Worm (Caenorhabditis elegans) whole organism, early embryonic: ENCODE data around the gene cct-3.

Experiments used
- B0310.2 ChIP-seq: sonication (generic microtip); optimal IDR thresholded peaks from 2 replicates; lab custom pipeline; 2016; ENCODE audit warnings: mild to moderate bottlenecking, missing genetic modification characterization, missing compliant biosample characterization
- F13C5.2 ChIP-seq: sonication (generic microtip); optimal IDR thresholded peaks from 2 replicates; lab custom pipeline; 2017; ENCODE audit warnings: mild to moderate bottlenecking, missing genetic modification characterization, inconsistent platforms, missing compliant biosample characterization
- aly-1 ChIP-seq: sonication (generic microtip); optimal IDR thresholded peaks from 2 replicates; lab custom pipeline; 2016; ENCODE audit warnings: missing genetic modification characterization, missing compliant biosample characterization
- ama-1 ChIP-seq: fragments of 150-350 bp; optimal IDR thresholded peaks from 2 replicates; lab custom pipeline; 2014
- ceh-13 ChIP-seq: fragments of 200-800 bp; sonication (Bioruptor generic); optimal IDR thresholded peaks from 2 replicates; lab custom pipeline; 2018; ENCODE audit warnings: mild to moderate bottlenecking, missing genetic modification characterization, missing compliant biosample characterization
- ceh-36 ChIP-seq: sonication (generic microtip); optimal IDR thresholded peaks from 2 replicates; lab custom pipeline; 2016; ENCODE audit warnings: missing genetic modification characterization, inconsistent platforms, missing compliant biosample characterization
- ets-7 ChIP-seq: sonication (generic microtip); optimal IDR thresholded peaks from 2 replicates; lab custom pipeline; 2016; ENCODE audit warnings: missing genotype, missing genetic modification characterization, missing compliant biosample characterization
- flt-1 ChIP-seq: fragments of 200-800 bp; sonication (Bioruptor generic); IDR thresholded peaks from 2 replicates; pipeline ENCODE4 v1.3.6; 2022; ENCODE audit warnings: missing genetic modification characterization, missing compliant biosample characterization
- hmbx-1 ChIP-seq: sonication (generic microtip); optimal IDR thresholded peaks from 2 replicates; lab custom pipeline; 2016; ENCODE audit warnings: mild to moderate bottlenecking, missing genetic modification characterization, missing compliant biosample characterization
- hmg-4 ChIP-seq: fragments of 200-800 bp; sonication (Bioruptor generic); optimal IDR thresholded peaks from 2 replicates; lab custom pipeline; 2018; ENCODE audit warnings: mild to moderate bottlenecking, missing genetic modification characterization, missing compliant biosample characterization
- hnd-1 ChIP-seq: sonication (generic microtip); optimal IDR thresholded peaks from 2 replicates; lab custom pipeline; 2016; ENCODE audit warnings: missing genetic modification characterization, missing compliant biosample characterization
- pes-1 ChIP-seq: fragments of 200-800 bp; sonication (Bioruptor generic); IDR thresholded peaks from 2 replicates; pipeline ENCODE4 v1.3.6; 2022; ENCODE audit warnings: missing genetic modification reagents, missing genetic modification characterization, missing compliant biosample characterization
- scrt-1 ChIP-seq: fragments of 200-800 bp; sonication (Bioruptor generic); IDR thresholded peaks from 2 replicates; pipeline ENCODE4 v1.3.6; 2022; ENCODE audit warnings: missing genetic modification characterization, missing compliant biosample characterization
- sea-1 ChIP-seq: fragments of 200-800 bp; sonication (Bioruptor generic); conservative IDR thresholded peaks from 2 replicates; pipeline ENCODE4 v1.3.6; 2022; ENCODE audit warnings: missing genetic modification characterization, missing compliant biosample characterization
- tbx-11 ChIP-seq: fragments of 200-800 bp; sonication (Bioruptor generic); IDR thresholded peaks from 2 replicates; pipeline ENCODE4 v1.3.6; 2022; ENCODE audit warnings: missing genetic modification characterization, missing compliant biosample characterization
- tbx-37 ChIP-seq: fragments of 200-800 bp; sonication (Bioruptor generic); conservative IDR thresholded peaks from 2 replicates; pipeline ENCODE4 v1.3.6; 2022; ENCODE audit warnings: missing genetic modification reagents, missing genetic modification characterization, missing compliant biosample characterization
- tra-4 ChIP-seq: sonication (generic microtip); optimal IDR thresholded peaks from 2 replicates; lab custom pipeline; 2017; ENCODE audit warnings: missing genetic modification characterization, missing compliant biosample characterization

cct-3 gene

ce11 chrII:2216940-2217664, 16.2 kb upstream of the cct-3 start:
- TF ChIP-seq tbx-37 (GFP tag; lab: Robert Waterston, UW) (no peak), B0310.2 (tag; lab: Kevin White, UChicago) (no peak), hmg-4 (no peak), ets-7 (tag; lab: Kevin White, UChicago) (no peak), pes-1 (GFP tag; lab: Robert Waterston, UW) (no peak), tbx-11 (GFP tag; lab: Robert Waterston, UW) (no peak), ceh-13 (no peak), F13C5.2 (no peak), ama-1 (no peak), flt-1 (GFP tag; lab: Robert Waterston, UW) (no peak), hnd-1 (no peak), ceh-36 (tag; lab: Kevin White, UChicago) (no peak), sea-1 (GFP tag; lab: Robert Waterston, UW) (no peak), hmbx-1 (tag; lab: Kevin White, UChicago) (no peak), aly-1 (tag; lab: Kevin White, UChicago) (no peak), scrt-1 (GFP tag; lab: Robert Waterston, UW) (no peak), tra-4 (tag; lab: Kevin White, UChicago) (no peak)

ce11 chrII:2219880-2220279, 13.5 kb upstream of the cct-3 start, which contains the start of gene Y59C2A.3:
Gene Y59C2A.3, minus strand, starts transcription at chrII:2219921.
- TF ChIP-seq aly-1 (tag; lab: Kevin White, UChicago), result peak; percentile 13
- no peak for TF ChIP-seq tbx-37 (GFP tag; lab: Robert Waterston, UW)
- peak; percentile 42 for TF ChIP-seq hmg-4
- TF ChIP-seq ceh-13, result no peak
- TF ChIP-seq tbx-11 (GFP tag; lab: Robert Waterston, UW), result no peak
- no peak for TF ChIP-seq ets-7 (tag; lab: Kevin White, UChicago)
- TF ChIP-seq pes-1 (GFP tag; lab: Robert Waterston, UW), result no peak
- no peak for TF ChIP-seq B0310.2 (tag; lab: Kevin White, UChicago)

- TF ChIP-seq scrt-1 (GFP tag; lab: Robert Waterston, UW), result no peak
- TF ChIP-seq ceh-13, result no peak
- TF ChIP-seq tra-4 (tag; lab: Kevin White, UChicago), result no peak
- TF ChIP-seq sea-1 (GFP tag; lab: Robert Waterston, UW), result no peak
- no peak for TF ChIP-seq hmg-4
- no peak for TF ChIP-seq hnd-1
- no peak for TF ChIP-seq ets-7 (tag; lab: Kevin White, UChicago)
- no peak for TF ChIP-seq flt-1 (GFP tag; lab: Robert Waterston, UW)
- no peak for TF ChIP-seq hmbx-1 (tag; lab: Kevin White, UChicago)
- TF ChIP-seq ceh-36 (tag; lab: Kevin White, UChicago), result no peak
- TF ChIP-seq B0310.2 (tag; lab: Kevin White, UChicago), result no peak
- TF ChIP-seq aly-1 (tag; lab: Kevin White, UChicago), result no peak
- no peak for TF ChIP-seq tbx-37 (GFP tag; lab: Robert Waterston, UW)
- TF ChIP-seq F13C5.2, result no peak
- TF ChIP-seq pes-1 (GFP tag; lab: Robert Waterston, UW), result no peak
- no peak for TF ChIP-seq tbx-11 (GFP tag; lab: Robert Waterston, UW)
- no peak for TF ChIP-seq ama-1
Observed at ce11 chrII:2221196-2221896, 12.0 kb upstream of the cct-3 start.

ce11 chrII:2223467-2223866, 9.9 kb upstream of the cct-3 start, which contains the start of gene cbs-2:
Gene cbs-2, minus strand, starts transcription at chrII:2223567.
- TF ChIP-seq ets-7 (tag; lab: Kevin White, UChicago) (no peak), hnd-1 (no peak), pes-1 (GFP tag; lab: Robert Waterston, UW) (no peak), aly-1 (tag; lab: Kevin White, UChicago) (no peak), B0310.2 (tag; lab: Kevin White, UChicago) (no peak), tbx-37 (GFP tag; lab: Robert Waterston, UW) (no peak), flt-1 (GFP tag; lab: Robert Waterston, UW) (no peak), scrt-1 (GFP tag; lab: Robert Waterston, UW) (no peak), hmbx-1 (tag; lab: Kevin White, UChicago) (no peak), tbx-11 (GFP tag; lab: Robert Waterston, UW) (no peak), ceh-36 (tag; lab: Kevin White, UChicago) (no peak)

ce11 chrII:2225608-2226007, 7.7 kb upstream of the cct-3 start, which contains the start of gene F54A3.5:
Gene F54A3.5, minus strand, starts transcription at chrII:2225708.
- TF ChIP-seq ceh-13, result no peak
- TF ChIP-seq flt-1 (GFP tag; lab: Robert Waterston, UW), result no peak
- no peak for TF ChIP-seq ama-1
- no peak for TF ChIP-seq scrt-1 (GFP tag; lab: Robert Waterston, UW)
- TF ChIP-seq hmg-4, result no peak
- no peak for TF ChIP-seq tbx-11 (GFP tag; lab: Robert Waterston, UW)
- no peak for TF ChIP-seq tbx-37 (GFP tag; lab: Robert Waterston, UW)
- no peak for TF ChIP-seq ets-7 (tag; lab: Kevin White, UChicago)
- no peak for TF ChIP-seq tra-4 (tag; lab: Kevin White, UChicago)
- TF ChIP-seq pes-1 (GFP tag; lab: Robert Waterston, UW), result no peak
- no peak for TF ChIP-seq sea-1 (GFP tag; lab: Robert Waterston, UW)
- no peak for TF ChIP-seq aly-1 (tag; lab: Kevin White, UChicago)
- TF ChIP-seq ceh-36 (tag; lab: Kevin White, UChicago), result no peak
- TF ChIP-seq hmbx-1 (tag; lab: Kevin White, UChicago), result no peak
- no peak for TF ChIP-seq hnd-1
- no peak for TF ChIP-seq B0310.2 (tag; lab: Kevin White, UChicago)
- TF ChIP-seq F13C5.2, result no peak

- TF ChIP-seq F13C5.2 (no peak), ets-7 (tag; lab: Kevin White, UChicago) (no peak), hmbx-1 (tag; lab: Kevin White, UChicago) (no peak), ama-1 (no peak), tbx-11 (GFP tag; lab: Robert Waterston, UW) (no peak), ceh-36 (tag; lab: Kevin White, UChicago) (no peak), scrt-1 (GFP tag; lab: Robert Waterston, UW) (no peak), hmg-4 (no peak)
Observed at ce11 chrII:2230368-2230767, 3.0 kb upstream of the cct-3 start.
